Fruit fly (Drosophila melanogaster) S2 (cell line): ENCODE results near the gene CG6324.

Experiments used
- CG8478 ChIP-seq: fragments of >200 bp; optimal IDR thresholded peaks from 2 replicates; lab custom pipeline; 2018
- CTCF ChIP-seq, 2 experiments: fragments of >200 bp; optimal IDR thresholded peaks; 2 replicates each; lab custom pipeline; 2018

CG6324 gene

DNA sequence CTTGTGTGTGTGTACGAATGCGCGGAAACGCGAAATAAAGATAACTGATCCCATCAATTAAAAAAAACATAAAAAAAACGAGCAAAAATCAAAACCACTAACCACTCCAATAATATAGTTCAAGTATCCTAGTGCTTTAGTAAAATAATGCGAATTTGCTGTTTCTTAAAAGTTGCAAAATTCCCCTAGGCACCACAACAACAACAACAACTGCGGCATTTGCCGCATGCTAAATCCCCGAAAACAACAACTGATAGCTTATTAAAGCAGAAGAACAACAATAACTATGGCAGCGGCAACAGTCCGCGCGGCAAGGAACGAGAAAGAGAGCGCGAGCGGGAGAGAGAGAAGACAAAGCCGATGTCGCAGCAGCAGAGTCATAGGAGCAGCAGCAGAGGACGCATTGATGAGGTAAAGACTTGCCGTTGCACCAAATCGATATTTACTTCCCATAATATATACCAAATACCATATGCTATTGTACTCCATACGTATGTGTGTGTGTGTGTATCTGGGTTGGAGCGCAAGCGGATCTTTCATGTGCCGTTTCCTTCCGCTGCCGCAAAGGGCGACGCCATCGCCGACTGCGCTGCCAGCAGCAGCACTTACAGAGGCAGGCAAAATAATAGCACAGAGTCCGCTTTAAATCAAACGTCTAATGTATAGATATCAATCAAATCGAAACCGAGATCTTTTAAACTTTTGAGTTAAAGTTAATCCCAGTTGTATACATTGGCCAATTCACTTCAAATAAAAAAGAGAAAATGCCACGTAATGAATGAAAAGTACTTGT lies 7.3 kb downstream of the CG6324 start:
- TF ChIP-seq CG8478 (lab: Kevin White, UChicago) (no peak), CTCF (optimal IDR thresholded peaks at IDR 0.05; lab: Kevin White, UChicago) (no peak)

DNA sequence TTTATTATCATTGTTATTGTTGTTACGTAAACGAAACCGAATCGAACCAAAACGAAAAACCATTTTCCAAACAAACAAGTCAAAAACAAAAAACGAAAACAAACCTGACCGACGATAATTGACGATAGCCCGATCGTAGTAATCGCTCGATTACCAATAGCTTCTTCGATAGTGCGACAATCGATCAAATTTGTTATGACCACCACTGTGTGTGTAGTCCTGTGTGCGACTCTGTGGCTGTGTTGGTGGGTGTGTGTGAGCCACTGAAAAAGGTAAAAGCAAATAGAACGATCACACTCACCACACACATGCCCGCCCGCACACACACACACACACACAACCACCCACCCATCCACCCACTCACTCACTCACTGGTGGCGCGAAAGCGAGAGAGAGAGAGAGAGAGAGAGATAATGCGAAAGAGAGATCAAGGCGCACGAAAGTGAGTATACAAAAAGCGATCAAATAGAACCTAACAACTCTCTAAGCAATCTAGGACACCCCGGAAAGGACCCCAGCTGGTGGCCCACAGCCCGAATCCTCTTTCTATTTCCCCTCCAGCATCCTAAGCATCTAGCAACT lies 8.7 kb downstream of the CG6324 start:
- TF ChIP-seq CTCF (optimal IDR thresholded peaks at IDR 0.05; lab: Kevin White, UChicago): no peak
- no peak for TF ChIP-seq CG8478 (lab: Kevin White, UChicago)

DNA sequence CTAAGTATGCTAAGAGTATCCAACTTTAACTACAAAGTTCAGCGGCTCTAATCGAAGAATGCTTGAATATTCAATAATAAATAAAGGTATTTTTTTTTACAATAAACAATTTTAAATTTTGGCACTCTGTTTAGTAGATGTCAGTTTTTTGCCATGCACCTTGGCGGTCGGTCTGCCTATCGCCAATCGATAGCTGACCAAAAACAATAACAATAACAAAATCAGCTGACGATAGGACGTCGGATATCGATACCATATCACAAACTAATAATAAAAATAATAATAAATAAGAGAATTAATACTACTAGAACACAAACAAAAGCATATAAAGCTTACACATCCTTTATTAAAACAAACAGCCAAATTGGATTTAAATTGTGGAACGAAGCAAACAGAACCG lies 10.8 kb downstream of the CG6324 start, which contains the start of gene Gmap:
Gene Gmap (plus strand): TSS at position 241 of the 400 bp plus-strand sequence.
- TF ChIP-seq CTCF (optimal IDR thresholded peaks at IDR 0.05; lab: Kevin White, UChicago): no peak
- no peak for TF ChIP-seq CG8478 (lab: Kevin White, UChicago)

DNA sequence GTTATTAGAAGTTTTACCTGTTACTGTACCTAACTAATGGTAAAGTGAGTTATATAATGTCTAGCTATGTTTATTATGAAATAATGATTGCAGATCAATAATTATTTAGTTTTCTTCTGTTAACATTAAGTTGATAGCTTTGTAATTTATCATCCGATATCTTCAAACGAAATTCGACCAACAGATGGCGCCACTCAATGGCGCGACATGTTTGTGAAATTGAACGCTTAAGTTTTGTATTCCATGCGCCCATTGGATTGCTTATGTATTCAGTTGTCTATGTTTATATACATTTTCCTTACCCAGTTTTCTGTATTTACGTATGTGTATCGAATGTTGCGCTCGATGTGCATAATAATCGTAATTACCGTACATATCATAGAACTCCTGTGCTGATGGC lies 14.6 kb downstream of the CG6324 start:
- TF ChIP-seq CG8478 (lab: Kevin White, UChicago) (no peak), CTCF (optimal IDR thresholded peaks at IDR 0.05; lab: Kevin White, UChicago) (peak; percentile 73 to 81)

DNA sequence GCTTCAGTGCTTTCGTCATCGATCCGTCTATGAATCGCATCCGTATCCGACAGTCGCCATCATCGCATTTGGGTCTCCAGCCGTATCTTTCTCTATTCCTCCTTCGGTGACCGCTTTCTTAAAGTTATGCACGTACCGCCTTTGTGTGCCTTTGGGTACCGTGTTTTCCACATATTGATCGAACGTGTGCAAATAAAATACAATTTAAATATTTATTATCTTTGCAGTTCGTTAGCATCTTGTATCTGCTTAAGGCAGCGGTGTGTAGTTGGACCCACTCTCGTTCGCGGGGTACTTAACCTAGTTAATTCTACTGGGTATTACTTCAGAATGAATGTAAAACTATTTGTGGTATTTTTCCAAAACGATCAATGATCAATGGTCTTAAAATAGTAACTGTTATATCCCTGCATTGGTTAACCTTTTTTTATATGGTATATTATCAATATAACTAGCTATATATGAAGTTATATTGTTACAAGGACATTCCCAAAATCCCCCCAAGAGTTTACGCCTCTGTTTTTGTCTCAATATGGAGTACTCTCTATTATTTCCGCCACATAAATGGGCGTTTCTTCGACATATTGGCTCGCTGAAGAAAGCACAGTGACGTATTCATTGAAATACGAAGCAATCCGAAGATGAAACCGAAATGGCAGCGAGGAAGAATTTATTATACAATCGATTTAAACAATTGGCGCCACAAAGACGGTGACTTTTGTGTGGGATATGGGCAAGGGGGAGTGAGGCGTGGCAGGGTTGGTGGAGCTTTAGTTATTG lies 19.9 kb downstream of the CG6324 start:
- no peak for TF ChIP-seq CG8478 (lab: Kevin White, UChicago)
- TF ChIP-seq CTCF (optimal IDR thresholded peaks at IDR 0.05; lab: Kevin White, UChicago): no peak

DNA sequence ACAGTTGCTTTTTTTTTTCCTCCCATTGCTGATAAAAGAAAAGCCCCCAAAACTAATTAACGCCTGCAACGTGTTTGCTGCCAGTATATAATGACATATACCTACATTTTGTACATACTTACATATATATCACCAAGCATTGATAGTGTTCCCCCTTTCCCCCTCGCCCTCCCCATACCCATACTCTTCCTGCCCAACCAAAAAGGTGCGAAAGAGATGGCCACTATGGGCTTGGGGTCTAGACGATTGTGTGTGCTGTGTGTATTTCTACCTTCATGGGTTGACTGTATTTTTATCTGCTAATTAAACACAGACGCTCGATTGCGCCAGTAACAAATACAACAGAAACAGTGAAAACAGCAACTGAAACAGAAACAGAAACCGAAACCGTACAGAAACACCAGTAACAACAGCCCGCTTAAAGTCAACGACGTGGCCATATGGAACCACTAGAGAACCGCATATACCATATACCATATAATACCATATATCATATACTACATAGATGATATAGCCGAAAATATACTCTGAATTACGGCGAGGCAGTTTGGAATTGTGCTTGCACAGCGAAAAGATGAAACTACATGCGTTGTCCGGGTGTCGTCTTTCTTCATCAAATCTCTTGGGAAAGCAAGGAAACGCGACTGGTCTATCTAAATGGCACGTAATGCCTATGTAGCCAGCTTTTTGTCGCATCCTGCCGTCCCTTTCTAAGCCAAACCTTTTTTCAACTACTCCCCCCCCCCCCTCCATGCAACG lies 20.9 kb downstream of the CG6324 start:
- no peak for TF ChIP-seq CG8478 (lab: Kevin White, UChicago)
- no peak for TF ChIP-seq CTCF (optimal IDR thresholded peaks at IDR 0.05; lab: Kevin White, UChicago)

DNA sequence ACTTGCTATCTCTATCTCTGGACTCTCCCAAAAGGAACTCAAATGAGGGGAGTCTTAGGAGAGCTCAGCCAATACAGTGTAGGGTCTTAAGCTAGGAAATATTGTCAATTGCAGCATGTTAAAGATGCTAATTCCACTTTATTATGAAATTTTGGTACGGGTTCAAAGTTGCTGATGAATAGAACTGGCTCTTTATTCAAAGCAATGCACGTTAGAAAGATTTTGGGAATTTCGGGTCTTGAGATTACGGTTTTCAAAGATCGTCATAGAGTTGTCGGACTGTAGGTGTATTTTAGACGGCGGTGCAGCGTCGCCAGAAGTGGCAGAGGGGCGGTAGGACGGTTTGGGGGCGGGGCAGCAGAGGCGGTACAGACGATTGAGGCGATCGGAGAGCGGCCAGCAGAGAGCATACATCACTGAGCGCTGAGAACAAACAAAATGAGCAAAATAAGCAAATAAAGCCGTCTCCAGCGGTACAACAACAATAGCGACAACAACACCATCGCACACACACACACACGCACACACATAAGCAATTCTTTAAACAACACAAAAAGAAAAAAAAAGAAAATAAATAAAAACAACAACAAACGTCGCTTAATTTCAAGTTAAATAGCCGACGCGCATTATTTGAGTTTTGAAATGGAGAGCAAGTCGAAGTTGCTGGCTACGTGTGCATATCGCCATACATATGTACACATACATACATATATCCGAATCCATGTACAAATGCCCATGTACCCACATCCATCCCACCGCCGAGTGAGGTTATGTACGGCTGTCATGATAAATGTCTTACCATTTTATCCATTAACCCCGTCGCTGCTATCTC lies 21.8 kb downstream of the CG6324 start:
- TF ChIP-seq CG8478 (lab: Kevin White, UChicago) (no peak), CTCF (optimal IDR thresholded peaks at IDR 0.05; lab: Kevin White, UChicago) (no peak)

DNA sequence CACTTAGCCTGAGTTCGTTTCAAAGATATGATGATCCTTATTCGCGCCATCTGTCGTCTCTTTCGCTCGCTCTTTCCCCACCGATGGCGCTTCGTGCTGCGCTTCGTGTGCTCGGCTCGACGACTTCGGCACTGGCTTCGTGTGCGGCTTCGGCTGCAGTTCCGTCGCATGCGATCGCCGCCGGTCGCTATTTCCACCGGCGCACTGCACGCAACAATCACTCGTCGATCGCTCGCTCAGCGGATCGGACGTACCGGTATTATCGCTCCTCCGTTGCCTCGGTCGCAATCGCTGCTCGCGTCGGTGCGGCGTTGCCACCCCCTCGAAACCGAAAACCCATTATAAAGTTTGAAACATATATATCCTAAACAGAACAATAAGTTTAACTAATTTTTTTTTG lies 22.9 kb downstream of the CG6324 start:
- TF ChIP-seq CTCF (optimal IDR thresholded peaks at IDR 0.05; lab: Kevin White, UChicago): peak; percentile 45 to 64
- TF ChIP-seq CG8478 (lab: Kevin White, UChicago): no peak

DNA sequence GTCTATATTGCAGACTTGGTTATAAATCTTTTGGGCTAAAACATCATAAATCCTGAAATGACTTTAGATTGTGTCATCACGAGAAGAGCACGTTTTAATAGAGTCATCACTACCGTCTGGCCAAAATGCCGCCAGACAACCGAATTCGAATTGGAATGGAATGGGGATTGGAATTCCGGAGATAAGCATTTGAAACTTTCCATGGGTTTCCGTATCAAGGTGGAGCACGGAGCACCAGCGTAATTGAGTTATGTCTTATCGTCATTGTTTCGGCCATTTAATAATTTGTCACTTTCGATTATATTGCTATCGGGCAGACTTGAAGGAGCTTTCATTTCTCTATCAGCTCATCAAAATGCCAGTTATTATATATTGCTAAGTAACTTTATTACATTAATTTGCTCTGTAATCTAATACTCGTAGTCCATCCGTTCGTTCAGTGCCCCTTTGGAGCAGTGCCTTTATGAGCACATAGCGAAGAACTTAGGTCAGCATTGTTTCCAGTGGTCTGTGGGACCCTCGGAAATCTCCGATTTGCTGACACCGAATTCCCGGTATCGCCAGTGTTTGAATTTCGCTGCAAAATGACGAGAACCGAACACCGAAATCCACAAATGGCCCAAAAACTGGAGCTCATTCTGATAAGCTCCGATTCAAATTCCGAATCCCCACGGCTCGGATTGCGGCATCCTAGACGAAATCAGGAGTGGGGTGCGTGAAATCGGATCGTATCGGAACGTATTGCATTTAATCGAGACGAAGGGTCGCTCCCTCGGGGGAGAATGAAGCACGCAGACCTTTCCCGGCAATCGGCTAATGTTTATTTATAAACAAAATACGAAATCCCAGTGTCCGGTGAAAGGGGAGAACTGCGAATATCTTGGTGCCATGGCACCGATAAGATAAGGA lies 24.4 kb downstream of the CG6324 start:
- TF ChIP-seq CG8478 (lab: Kevin White, UChicago) (no peak), CTCF (optimal IDR thresholded peaks at IDR 0.05; lab: Kevin White, UChicago) (no peak)

DNA sequence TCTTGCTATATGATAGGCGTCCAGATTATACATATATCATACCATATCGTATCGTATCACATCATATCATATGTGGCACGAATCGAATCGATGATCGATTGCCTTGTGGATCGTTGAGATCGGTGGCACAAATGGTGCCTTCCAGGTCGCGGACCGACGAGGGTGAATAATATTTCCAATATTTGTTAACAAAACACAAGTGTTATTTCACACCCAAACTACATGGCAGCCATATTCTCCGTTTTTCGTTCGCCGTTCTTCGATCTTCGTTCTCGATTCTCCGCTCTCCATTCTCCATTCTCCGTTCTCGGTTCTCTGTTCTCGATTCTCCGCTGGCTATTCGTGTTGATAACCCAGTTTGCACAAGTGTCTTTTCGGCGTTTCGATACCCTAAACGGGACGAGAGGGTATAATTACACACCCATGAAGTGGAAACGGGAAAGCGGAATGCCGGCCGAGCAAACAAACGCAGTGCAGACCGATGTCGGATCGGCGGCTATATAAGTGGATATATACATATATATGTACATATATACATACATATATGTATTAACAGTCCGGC lies 25.9 kb downstream of the CG6324 start:
- TF ChIP-seq CG8478 (lab: Kevin White, UChicago): no peak
- no peak for TF ChIP-seq CTCF (optimal IDR thresholded peaks at IDR 0.05; lab: Kevin White, UChicago)

DNA sequence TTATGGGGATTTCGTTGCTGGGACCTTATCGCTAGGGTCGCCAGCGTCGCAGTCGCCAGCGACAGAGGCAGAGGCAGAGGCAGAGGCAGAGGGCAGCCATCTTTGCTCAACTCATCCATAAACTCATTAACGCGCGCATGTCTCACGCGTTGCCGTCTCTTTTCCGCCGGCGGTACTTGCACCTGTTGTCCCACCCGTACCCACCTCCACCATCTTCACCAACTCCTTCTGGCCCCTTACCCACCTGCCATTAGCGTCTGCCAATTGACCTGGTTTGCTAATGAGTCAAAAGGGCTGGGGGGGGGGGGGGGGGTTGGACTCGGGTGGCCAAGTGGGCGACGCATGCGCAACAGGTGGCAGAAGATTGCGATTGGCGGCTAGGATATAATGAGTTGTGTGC lies 27.0 kb downstream of the CG6324 start:
- TF ChIP-seq CTCF (optimal IDR thresholded peaks at IDR 0.05; lab: Kevin White, UChicago) (no peak), CG8478 (lab: Kevin White, UChicago) (no peak)

DNA sequence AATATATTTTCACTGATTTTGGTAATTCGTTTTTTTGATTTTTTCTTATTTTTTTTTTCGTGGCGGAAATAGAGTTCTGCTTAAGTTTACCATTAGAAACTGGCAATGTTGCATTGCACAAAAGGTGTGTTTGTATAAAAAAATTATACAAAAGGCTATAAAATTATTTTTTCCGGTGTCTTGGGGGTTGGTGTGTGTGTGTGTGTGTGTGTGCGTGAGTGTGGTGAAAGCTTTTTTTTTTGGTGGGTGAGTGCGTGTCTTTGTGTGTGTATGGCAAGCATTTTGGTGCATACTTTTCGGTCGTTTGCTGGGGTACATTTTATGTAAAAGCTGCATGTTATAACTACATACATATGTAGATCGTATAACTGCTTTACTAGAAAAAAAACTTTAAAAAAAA lies 35.5 kb downstream of the CG6324 start:
- TF ChIP-seq CG8478 (lab: Kevin White, UChicago) (no peak), CTCF (optimal IDR thresholded peaks at IDR 0.05; lab: Kevin White, UChicago) (no peak)
